Worm (Caenorhabditis elegans) whole organism, young adult: Measurements from ENCODE around the gene sma-5.

Experiments
- F22D6.2 ChIP-seq: sonication (generic microtip); optimal IDR thresholded peaks from 2 replicates; lab custom pipeline; 2016; ENCODE audit warnings: mild to moderate bottlenecking, missing genetic modification characterization, missing compliant biosample characterization
- F37B4.10 ChIP-seq: fragments of 200-800 bp; sonication (Bioruptor generic); IDR thresholded peaks from 2 replicates; pipeline ENCODE4 v1.3.6; 2022; ENCODE audit warnings: missing genetic modification characterization, missing compliant biosample characterization
- F39B2.1 ChIP-seq: fragments of 200-800 bp; sonication (Bioruptor generic); IDR thresholded peaks from 2 replicates; pipeline ENCODE4 v1.3.6; 2022; ENCODE audit warnings: missing genetic modification reagents, missing genetic modification characterization, missing compliant biosample characterization
- T26A5.8 ChIP-seq: sonication (generic microtip); optimal IDR thresholded peaks from 2 replicates; lab custom pipeline; 2016; ENCODE audit warnings: missing genetic modification characterization, missing compliant biosample characterization
- ama-1 ChIP-seq, 3 experiments: fragments of 150-350 bp in 1 of 3; sonication (generic microtip) in 2 of 3; optimal IDR thresholded peaks; 2 replicates each; lab custom pipeline; 2014 to 2018; ENCODE audit warnings: missing biosample characterization in 2 of 3, missing genetic modification characterization in 2 of 3, missing genetic modification reagents in 2 of 3
- ceh-27 ChIP-seq: fragments of 200-800 bp; sonication (Bioruptor generic); optimal IDR thresholded peaks from 2 replicates; lab custom pipeline; 2018; ENCODE audit warnings: mild to moderate bottlenecking, missing genetic modification characterization, moderate library complexity, missing compliant biosample characterization
- hmg-20 ChIP-seq: fragments of 200-800 bp; sonication (Bioruptor generic); IDR thresholded peaks from 2 replicates; pipeline ENCODE4 v1.3.6; 2022; ENCODE audit warnings: missing genetic modification reagents, missing genetic modification characterization, missing compliant biosample characterization
- hsf-1 ChIP-seq: fragments of 200-800 bp; sonication (Bioruptor generic); IDR thresholded peaks from 2 replicates; pipeline ENCODE4 v1.3.6; 2022; ENCODE audit warnings: missing genetic modification reagents, missing genetic modification characterization, missing compliant biosample characterization
- madf-3 ChIP-seq: fragments of 200-800 bp; sonication (Bioruptor generic); IDR thresholded peaks from 2 replicates; pipeline ENCODE4 v1.3.6; 2022; ENCODE audit warnings: missing genetic modification reagents, missing genetic modification characterization, missing compliant biosample characterization
- unc-130 ChIP-seq: sonication (generic microtip); optimal IDR thresholded peaks from 2 replicates; lab custom pipeline; 2016; ENCODE audit warnings: missing genetic modification reagents, missing genetic modification characterization, missing compliant biosample characterization
- unc-62 ChIP-seq: fragments of 150-350 bp; optimal IDR thresholded peaks from 2 replicates; lab custom pipeline; 2014; ENCODE audit warnings: missing biosample characterization, missing genetic modification reagents, missing genetic modification characterization

- TF ChIP-seq madf-3 (GFP tag; lab: Robert Waterston, UW) (no peak), unc-130 (GFP tag; lab: Kevin White, UChicago) (no peak), ama-1 (optimal IDR thresholded peaks at IDR 0.05; lab: Kevin White, UChicago) (no peak), ama-1 (GFP tag; optimal IDR thresholded peaks at IDR 0.05; lab: Kevin White, UChicago) (no peak), unc-62 (GFP tag; lab: Kevin White, UChicago) (no peak), hmg-20 (GFP tag; lab: Robert Waterston, UW) (no peak), F37B4.10 (GFP tag; lab: Robert Waterston, UW) (no peak), T26A5.8 (no peak), F39B2.1 (GFP tag; lab: Robert Waterston, UW) (no peak), ceh-27 (GFP tag; lab: Kevin White, UChicago) (no peak), hsf-1 (GFP tag; lab: Robert Waterston, UW) (no peak), F22D6.2 (tag; lab: Kevin White, UChicago) (no peak)
These were observed 36.3 kb downstream of the sma-5 start for ce11 chrX:11969085-11969484.
